Fruit fly (Drosophila melanogaster) whole organism, embryonic: ENCODE data around the gene CAH16.

Source experiments
- Antp ChIP-seq: fragments of 200-800 bp; sonication (Bioruptor generic); optimal IDR thresholded peaks from 3 replicates; lab custom pipeline; 2016; ENCODE audit warnings: missing biosample characterization, missing genetic modification characterization
- C15 ChIP-seq: fragments of 200-800 bp; sonication (Bioruptor generic); IDR thresholded peaks from 3 replicates; pipeline ENCODE4 v1.3.6; 2022; ENCODE audit warnings: missing biosample characterization, missing genetic modification characterization
- CG10274 ChIP-seq: fragments of 200-800 bp; sonication (Bioruptor generic); optimal IDR thresholded peaks from 3 replicates; lab custom pipeline; 2017; ENCODE audit warnings: missing biosample characterization, mild to moderate bottlenecking, missing genetic modification characterization
- CG12104 ChIP-seq: fragments of 200-800 bp; sonication (Bioruptor generic); optimal IDR thresholded peaks from 3 replicates; lab custom pipeline; 2016; ENCODE audit warnings: missing biosample characterization, missing genetic modification characterization
- CG13296 ChIP-seq: fragments of 200-800 bp; sonication (Bioruptor generic); optimal IDR thresholded peaks from 3 replicates; lab custom pipeline; 2018; ENCODE audit warnings: missing biosample characterization, mild to moderate bottlenecking, missing genetic modification characterization
- CG13424 ChIP-seq: fragments of 200-800 bp; sonication (Bioruptor generic); optimal IDR thresholded peaks from 2 replicates; lab custom pipeline; 2019; ENCODE audit warnings: missing biosample characterization, mild to moderate bottlenecking, missing genetic modification characterization, moderate library complexity
- CG15269 ChIP-seq: fragments of 200-800 bp; sonication (Bioruptor generic); optimal IDR thresholded peaks from 2 replicates; lab custom pipeline; 2018; ENCODE audit warnings: missing biosample characterization, mild to moderate bottlenecking, missing genetic modification characterization, moderate library complexity
- CG2889 ChIP-seq: fragments of 200-800 bp; sonication (Bioruptor generic); IDR thresholded peaks from 3 replicates; pipeline ENCODE4 v1.3.6; 2022; ENCODE audit warnings: missing biosample characterization, missing genetic modification characterization
- CG3847 ChIP-seq: fragments of 200-800 bp; sonication (Bioruptor generic); IDR thresholded peaks from 2 replicates; pipeline ENCODE4 v1.3.6; 2022; ENCODE audit warnings: missing biosample characterization, missing genetic modification characterization
- CG42726 ChIP-seq: fragments of 200-800 bp; sonication (Bioruptor generic); IDR thresholded peaks from 2 replicates; pipeline ENCODE4 v1.3.6; 2022; ENCODE audit warnings: missing biosample characterization, missing genetic modification characterization; ENCODE audit not compliant: partially characterized antibody
- CG5953 ChIP-seq: fragments of 200-800 bp; sonication (Bioruptor generic); IDR thresholded peaks from 2 replicates; pipeline ENCODE4 v1.3.6; 2022; ENCODE audit warnings: missing biosample characterization, missing genetic modification characterization
- CG6175 ChIP-seq: fragments of 200-800 bp; sonication (Bioruptor generic); IDR thresholded peaks from 3 replicates; pipeline ENCODE4 v1.3.6; 2022; ENCODE audit warnings: missing biosample characterization, missing genetic modification characterization
- CG6791 ChIP-seq: fragments of 200-800 bp; sonication (Bioruptor generic); IDR thresholded peaks from 3 replicates; pipeline ENCODE4 v1.3.6; 2022; ENCODE audit warnings: missing biosample characterization, missing genetic modification characterization; ENCODE audit not compliant: partially characterized antibody
- CG7357 ChIP-seq: fragments of 200-800 bp; sonication (Bioruptor generic); IDR thresholded peaks from 3 replicates; pipeline ENCODE4 v1.3.6; 2022; ENCODE audit warnings: missing biosample characterization, missing genetic modification characterization
- CG8290 ChIP-seq, 3 experiments: fragments of 200-800 bp; sonication (Bioruptor generic); optimal IDR thresholded peaks; 2 replicates each; lab custom pipeline; 2016 to 2019; ENCODE audit warnings: missing biosample characterization in 3 of 3, missing genetic modification characterization in 3 of 3, mild to moderate bottlenecking in 2 of 3, moderate library complexity in 1 of 3
- CG8478 ChIP-seq: fragments of >200 bp; optimal IDR thresholded peaks from 2 replicates; lab custom pipeline; 2018
- CoRest ChIP-seq: fragments of 200-800 bp; sonication (Bioruptor generic); optimal IDR thresholded peaks from 3 replicates; lab custom pipeline; 2018; ENCODE audit warnings: missing biosample characterization, mild to moderate bottlenecking, missing genetic modification characterization, moderate library complexity
- D ChIP-seq, 2 experiments: fragments of 200-800 bp in 1 of 2; fragments of >200 bp in 1 of 2; sonication (Bioruptor generic) in 1 of 2; optimal IDR thresholded peaks; 2 replicates in 1 of 2; 3 replicates in 1 of 2; lab custom pipeline; 2017; ENCODE audit warnings: mild to moderate bottlenecking in 1 of 2, missing biosample characterization in 1 of 2, missing genetic modification characterization in 1 of 2, missing genetic modification reagents in 1 of 2
- Doc3 ChIP-seq: fragments of 200-800 bp; sonication (Bioruptor generic); IDR thresholded peaks from 3 replicates; pipeline ENCODE4 v1.3.6; 2022; ENCODE audit warnings: missing biosample characterization, missing genetic modification characterization; ENCODE audit not compliant: partially characterized antibody
- Gug ChIP-seq: fragments of 200-800 bp; sonication (Bioruptor generic); IDR thresholded peaks from 4 replicates; pipeline ENCODE4 v1.3.6; 2022; ENCODE audit warnings: missing biosample characterization, missing genetic modification characterization
- Hmx ChIP-seq: fragments of 200-800 bp; sonication (Bioruptor generic); optimal IDR thresholded peaks from 2 replicates; lab custom pipeline; 2016; ENCODE audit warnings: missing biosample characterization, missing genetic modification characterization
- Hr78 ChIP-seq, 2 experiments: fragments of 200-800 bp in 1 of 2; fragments of >200 bp in 1 of 2; sonication (Bioruptor generic) in 1 of 2; optimal IDR thresholded peaks; 2 replicates each; lab custom pipeline; 2017 to 2019; ENCODE audit warnings: missing biosample characterization in 2 of 2, missing genetic modification characterization in 2 of 2, mild to moderate bottlenecking in 1 of 2, moderate library complexity in 1 of 2
- Mrtf ChIP-seq: fragments of 200-800 bp; sonication (Bioruptor generic); IDR thresholded peaks from 3 replicates; pipeline ENCODE4 v1.3.6; 2022; ENCODE audit warnings: missing biosample characterization, missing genetic modification characterization
- Trl ChIP-seq, 3 experiments: fragments of >200 bp in 2 of 3; fragments of 200-800 bp in 1 of 3; sonication (Bioruptor generic) in 1 of 3; optimal IDR thresholded peaks; 2 replicates in 1 of 3; 3 replicates in 2 of 3; lab custom pipeline; 2016 to 2017; ENCODE audit warnings: missing biosample characterization in 1 of 3, missing genetic modification characterization in 1 of 3
- Usf ChIP-seq: fragments of 200-800 bp; sonication (Bioruptor generic); optimal IDR thresholded peaks from 2 replicates; lab custom pipeline; 2017; ENCODE audit warnings: missing genotype, missing biosample characterization, missing genetic modification characterization
- Vsx1 ChIP-seq: fragments of 200-800 bp; sonication (Bioruptor generic); optimal IDR thresholded peaks from 2 replicates; lab custom pipeline; 2017; ENCODE audit warnings: missing biosample characterization, mild to moderate bottlenecking, missing genetic modification characterization, missing genetic modification reagents
- Xrp1 ChIP-seq: fragments of 200-800 bp; sonication (Bioruptor generic); IDR thresholded peaks from 2 replicates; pipeline ENCODE4 v1.3.6; 2022; ENCODE audit warnings: missing biosample characterization, missing genetic modification characterization
- bcd ChIP-seq: fragments of 200-800 bp; sonication (Bioruptor generic); optimal IDR thresholded peaks from 2 replicates; lab custom pipeline; 2017; ENCODE audit warnings: missing biosample characterization, mild to moderate bottlenecking, missing genetic modification characterization
- crol ChIP-seq: fragments of 200-800 bp; sonication (Bioruptor generic); IDR thresholded peaks from 2 replicates; pipeline ENCODE4 v1.3.6; 2022; ENCODE audit warnings: missing biosample characterization, missing genetic modification characterization
- ems ChIP-seq: fragments of 200-800 bp; sonication (Bioruptor generic); optimal IDR thresholded peaks from 3 replicates; lab custom pipeline; 2016; ENCODE audit warnings: missing biosample characterization, missing genetic modification characterization
- gfzf ChIP-seq: fragments of 200-800 bp; sonication (Bioruptor generic); optimal IDR thresholded peaks from 2 replicates; lab custom pipeline; 2016; ENCODE audit warnings: missing biosample characterization, mild to moderate bottlenecking, missing genetic modification characterization, moderate library complexity
- insv ChIP-seq, 2 experiments: fragments of 200-800 bp; sonication (Bioruptor generic); optimal IDR thresholded peaks; 3 replicates each; lab custom pipeline; 2016 to 2018; ENCODE audit warnings: missing biosample characterization in 2 of 2, missing genetic modification characterization in 2 of 2
- kay ChIP-seq: fragments of 200-800 bp; sonication (Bioruptor generic); optimal IDR thresholded peaks from 2 replicates; lab custom pipeline; 2016; ENCODE audit warnings: missing biosample characterization, missing genetic modification characterization
- klu ChIP-seq: fragments of 200-800 bp; sonication (Bioruptor generic); IDR thresholded peaks from 2 replicates; pipeline ENCODE4 v1.3.6; 2022; ENCODE audit warnings: missing biosample characterization, missing genetic modification characterization
- lab ChIP-seq: fragments of 200-800 bp; sonication (Bioruptor generic); optimal IDR thresholded peaks from 3 replicates; lab custom pipeline; 2017; ENCODE audit warnings: missing biosample characterization, missing genetic modification characterization, mild to moderate bottlenecking, moderate library complexity, missing genetic modification reagents
- onecut ChIP-seq: fragments of 200-800 bp; sonication (Bioruptor generic); IDR thresholded peaks from 2 replicates; pipeline ENCODE4 v1.3.6; 2022; ENCODE audit warnings: missing biosample characterization, missing genetic modification characterization
- pnt ChIP-seq: fragments of 200-800 bp; sonication (Bioruptor generic); optimal IDR thresholded peaks from 3 replicates; lab custom pipeline; 2016; ENCODE audit warnings: missing biosample characterization, missing genetic modification characterization
- pros ChIP-seq: fragments of 200-800 bp; sonication (Bioruptor generic); optimal IDR thresholded peaks from 3 replicates; lab custom pipeline; 2019; ENCODE audit warnings: missing biosample characterization, mild to moderate bottlenecking, missing genetic modification characterization, moderate library complexity
- ro ChIP-seq: fragments of 200-800 bp; sonication (Bioruptor generic); IDR thresholded peaks from 2 replicates; pipeline ENCODE4 v1.3.6; 2022; ENCODE audit warnings: missing biosample characterization, missing genetic modification characterization
- salm ChIP-seq: fragments of 200-800 bp; sonication (Bioruptor generic); optimal IDR thresholded peaks from 2 replicates; lab custom pipeline; 2018; ENCODE audit warnings: missing biosample characterization, mild to moderate bottlenecking, missing genetic modification characterization
- sim ChIP-seq: fragments of 200-800 bp; sonication (Bioruptor generic); IDR thresholded peaks from 2 replicates; pipeline ENCODE4 v1.3.6; 2022; ENCODE audit warnings: missing biosample characterization, missing genetic modification characterization
- sima ChIP-seq: fragments of 200-800 bp; sonication (Bioruptor generic); optimal IDR thresholded peaks from 2 replicates; lab custom pipeline; 2016; ENCODE audit warnings: missing biosample characterization, missing genetic modification characterization
- ssp ChIP-seq: fragments of 200-800 bp; sonication (Bioruptor generic); IDR thresholded peaks from 2 replicates; pipeline ENCODE4 v1.3.6; 2022; ENCODE audit warnings: missing biosample characterization, missing genetic modification characterization
- stc ChIP-seq: fragments of 200-800 bp; sonication (Bioruptor generic); IDR thresholded peaks from 2 replicates; pipeline ENCODE4 v1.3.6; 2022; ENCODE audit warnings: missing biosample characterization, missing genetic modification characterization
- sug ChIP-seq: fragments of 200-800 bp; optimal IDR thresholded peaks from 2 replicates; lab custom pipeline; 2019; ENCODE audit warnings: missing biosample characterization, mild to moderate bottlenecking, missing genetic modification characterization, moderate library complexity
- tio ChIP-seq: fragments of 200-800 bp; sonication (Bioruptor generic); optimal IDR thresholded peaks from 2 replicates; lab custom pipeline; 2017; ENCODE audit warnings: missing biosample characterization, missing genetic modification characterization, inconsistent platforms
- twi ChIP-seq: fragments of 200-800 bp; optimal IDR thresholded peaks from 2 replicates; lab custom pipeline; 2019; ENCODE audit warnings: missing biosample characterization, mild to moderate bottlenecking, missing genetic modification characterization, moderate library complexity
- unc-4 ChIP-seq: fragments of 200-800 bp; sonication (Bioruptor generic); IDR thresholded peaks from 2 replicates; pipeline ENCODE4 v1.3.6; 2022; ENCODE audit warnings: missing biosample characterization, missing genetic modification characterization; ENCODE audit not compliant: partially characterized antibody
- zfh1 ChIP-seq: fragments of 200-800 bp; sonication (Bioruptor generic); IDR thresholded peaks from 3 replicates; pipeline ENCODE4 v1.3.6; 2022; ENCODE audit warnings: missing biosample characterization, missing genetic modification characterization

The CAH16 gene

DNA sequence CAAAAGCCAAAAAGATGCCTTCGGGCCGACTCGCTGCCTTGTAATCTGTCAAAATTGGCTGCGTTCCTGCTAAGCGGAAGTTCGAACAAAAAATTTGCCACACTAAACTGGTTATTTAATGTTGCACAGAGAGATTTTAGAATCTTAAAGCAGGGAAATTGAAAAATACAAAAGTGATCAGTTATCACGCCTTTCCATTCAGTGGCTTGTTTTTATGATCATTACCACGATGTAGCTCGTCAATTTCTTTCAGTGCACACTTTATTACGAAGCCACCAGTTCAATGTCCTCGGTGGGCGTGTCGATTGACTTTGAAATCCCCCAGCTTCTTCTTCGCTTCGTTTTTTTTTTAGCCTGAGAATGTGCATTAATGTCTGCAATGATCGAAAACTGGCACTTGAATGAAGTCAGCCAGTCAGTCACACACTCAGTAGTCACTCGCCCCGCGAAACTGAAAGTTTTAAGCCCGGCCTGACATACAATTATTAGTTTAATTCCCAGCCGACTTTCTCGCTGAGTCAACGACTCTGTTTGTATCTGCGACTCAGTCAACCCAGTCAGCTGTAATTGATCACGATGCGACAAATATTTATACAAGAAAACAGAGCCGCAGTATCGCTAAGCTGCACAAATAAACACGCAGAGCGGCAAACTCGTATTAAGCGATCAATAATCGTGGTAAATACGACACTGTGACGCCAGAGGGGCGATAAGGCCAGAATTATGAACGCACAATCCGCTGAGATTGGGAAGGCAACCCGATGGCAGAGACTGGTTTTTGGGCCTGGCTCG is 49.0 kb downstream of the CAH16 start (continued):
- TF ChIP-seq CG15269 (tag; lab: Kevin White, UChicago) (no peak), CG3847 (GFP tag; lab: Robert Waterston, UW) (no peak), ssp (GFP tag; lab: Robert Waterston, UW) (no peak), CG8478 (lab: Kevin White, UChicago) (no peak), unc-4 (GFP tag; lab: Robert Waterston, UW) (no peak), CG12104 (no peak), Doc3 (GFP tag; lab: Robert Waterston, UW) (no peak), CG6175 (GFP tag; lab: Robert Waterston, UW) (no peak), Xrp1 (GFP tag; lab: Robert Waterston, UW) (peak; percentile 62), CG10274 (GFP tag; lab: Kevin White, UChicago) (no peak), Hr78 (GFP tag; optimal IDR thresholded peaks at IDR 0.05; lab: Kevin White, UChicago) (peak in 1 of 2 experiments; percentile 42), salm (tag; lab: Kevin White, UChicago) (peak; percentile 8), CG6791 (GFP tag; lab: Robert Waterston, UW) (no peak), Vsx1 (GFP tag; lab: Kevin White, UChicago) (peak; percentile 71), klu (GFP tag; lab: Robert Waterston, UW) (no peak), pnt (GFP tag; lab: Kevin White, UChicago) (no peak), Trl (optimal IDR thresholded peaks at IDR 0.05; lab: Kevin White, UChicago) (no peak), Trl (GFP tag; optimal IDR thresholded peaks at IDR 0.05; lab: Kevin White, UChicago) (no peak), C15 (GFP tag; lab: Robert Waterston, UW) (no peak), onecut (GFP tag; lab: Robert Waterston, UW) (peak; percentile 80), Hmx (GFP tag; lab: Kevin White, UChicago) (no peak), CG5953 (no peak), Antp (GFP tag; lab: Kevin White, UChicago) (no peak), CoRest (tag; lab: Kevin White, UChicago) (peak; percentile 38), CG2889 (GFP tag; lab: Robert Waterston, UW) (no peak), ro (GFP tag; lab: Robert Waterston, UW) (no peak), Gug (no peak), sima (GFP tag; lab: Kevin White, UChicago) (no peak), bcd (no peak), CG8290 (GFP tag; optimal IDR thresholded peaks at IDR 0.05; lab: Kevin White, UChicago) (no peak), CG8290 (tag; optimal IDR thresholded peaks at IDR 0.05; lab: Kevin White, UChicago) (peak in 1 of 2 experiments; percentile 48), twi (peak; percentile 19), Mrtf (GFP tag; lab: Robert Waterston, UW) (no peak), CG42726 (GFP tag; lab: Robert Waterston, UW) (no peak), kay (GFP tag; lab: Kevin White, UChicago) (no peak), gfzf (GFP tag; lab: Kevin White, UChicago) (no peak), CG7357 (GFP tag; lab: Robert Waterston, UW) (no peak), sug (tag; lab: Kevin White, UChicago) (no peak), tio (GFP tag; lab: Kevin White, UChicago) (no peak), zfh1 (GFP tag; lab: Robert Waterston, UW) (peak; percentile 57; the same call in 2 of the 3 replicates), pros (no peak), D (optimal IDR thresholded peaks at IDR 0.05; lab: Kevin White, UChicago) (no peak), D (GFP tag; optimal IDR thresholded peaks at IDR 0.05; lab: Kevin White, UChicago) (peak; percentile 64), CG13296 (GFP tag; lab: Kevin White, UChicago) (no peak), CG13424 (tag; lab: Kevin White, UChicago) (peak; percentile 43), Usf (GFP tag; lab: Kevin White, UChicago) (no peak), crol (GFP tag; lab: Robert Waterston, UW) (no peak), insv (GFP tag; optimal IDR thresholded peaks at IDR 0.05; lab: Kevin White, UChicago) (no peak), ems (GFP tag; lab: Kevin White, UChicago) (no peak), sim (GFP tag; lab: Robert Waterston, UW) (no peak), stc (GFP tag; lab: Robert Waterston, UW) (no peak), lab (GFP tag; lab: Kevin White, UChicago) (peak; percentile 41)
